Worm (Caenorhabditis elegans) whole organism, dauer: Measurements from ENCODE around the gene kel-1.

Source experiments
- unc-62 ChIP-seq: sonication (generic microtip); optimal IDR thresholded peaks from 2 replicates; lab custom pipeline; 2017; ENCODE audit warnings: missing biosample characterization, missing genetic modification reagents, missing genetic modification characterization

The kel-1 gene

DNA sequence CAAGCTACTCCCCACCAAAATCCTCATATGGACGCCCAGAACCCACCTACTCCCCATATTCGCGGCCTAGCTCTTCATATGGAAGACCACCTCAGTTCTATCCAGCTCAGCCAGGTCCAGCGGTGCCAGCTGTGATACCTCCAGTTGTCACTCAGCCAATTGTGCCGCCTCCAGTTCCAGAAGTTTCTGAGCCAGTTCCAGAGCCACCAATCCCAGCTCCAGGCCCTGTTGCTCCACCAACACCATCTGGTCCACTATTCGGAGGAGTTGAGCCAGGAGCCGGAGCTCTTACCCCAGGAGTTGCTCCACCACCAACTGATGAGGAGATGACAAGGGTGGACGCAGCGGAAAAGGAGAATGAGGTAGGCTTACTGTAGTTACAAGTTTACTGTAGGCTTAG lies 32.9 kb downstream of the kel-1 start:
- no peak for TF ChIP-seq unc-62 (GFP tag; lab: Kevin White, UChicago)

DNA sequence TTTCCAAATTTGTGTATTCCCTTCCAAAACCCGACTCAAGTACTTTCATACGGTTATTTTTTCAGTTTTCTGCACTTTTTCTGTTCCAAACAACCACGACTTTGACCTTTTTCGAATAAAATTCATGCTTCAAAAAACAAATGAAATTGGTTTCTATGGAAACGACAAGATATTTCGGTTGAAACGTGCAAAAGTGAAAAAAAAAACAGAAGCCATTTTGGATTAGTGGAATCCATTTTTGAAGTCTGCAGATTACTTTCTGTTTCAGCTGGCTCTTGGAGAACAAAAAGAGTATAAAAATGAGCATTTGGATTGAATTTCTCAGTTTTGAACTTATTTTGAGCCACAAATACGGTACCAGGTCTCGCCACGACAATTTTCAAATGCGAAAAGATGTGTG lies 33.4 kb downstream of the kel-1 start:
- no peak for TF ChIP-seq unc-62 (GFP tag; lab: Kevin White, UChicago)

DNA sequence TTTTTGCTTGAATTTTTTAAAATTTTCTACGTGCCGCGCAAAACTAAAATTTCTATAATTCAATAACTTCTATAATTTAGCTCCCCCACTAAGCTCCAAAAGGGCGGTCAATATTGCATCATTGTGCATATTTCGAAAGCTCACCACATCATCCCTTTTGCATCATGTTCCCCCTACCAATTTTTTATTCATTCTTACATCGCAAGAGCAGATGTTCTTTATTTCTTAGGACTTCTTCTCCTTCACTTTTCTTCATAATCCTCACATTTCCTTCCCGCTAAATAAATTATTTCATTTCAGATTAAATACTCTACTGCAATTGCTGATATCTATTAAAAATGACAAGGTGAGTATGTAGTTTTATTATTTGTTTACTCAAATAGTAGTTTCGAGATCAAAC lies 35.2 kb downstream of the kel-1 start, which contains the start of gene ldh-1:
Gene ldh-1 (plus strand): TSS at position 301 of the 400 bp plus-strand sequence.
- TF ChIP-seq unc-62 (GFP tag; lab: Kevin White, UChicago): no peak

DNA sequence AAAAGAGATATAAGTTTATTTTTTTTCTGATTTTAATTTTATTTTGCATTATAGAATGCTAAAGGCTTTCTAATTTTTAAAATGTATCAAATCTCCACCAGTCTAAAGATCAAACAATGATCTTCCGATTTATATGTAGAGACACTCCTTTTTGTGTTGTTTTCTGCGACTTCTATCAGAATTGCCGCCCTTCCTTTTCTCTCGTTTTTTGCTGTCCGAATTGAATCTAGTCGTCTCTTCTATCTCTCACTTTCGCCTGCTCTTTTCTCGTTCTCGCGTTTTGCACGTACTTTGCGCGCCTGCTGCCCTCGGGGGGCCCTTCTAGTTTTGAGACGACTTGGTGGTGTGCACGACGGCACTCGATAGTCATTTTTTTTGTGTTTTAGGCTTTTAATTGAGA lies 35.6 kb downstream of the kel-1 start:
- TF ChIP-seq unc-62 (GFP tag; lab: Kevin White, UChicago): no peak

DNA sequence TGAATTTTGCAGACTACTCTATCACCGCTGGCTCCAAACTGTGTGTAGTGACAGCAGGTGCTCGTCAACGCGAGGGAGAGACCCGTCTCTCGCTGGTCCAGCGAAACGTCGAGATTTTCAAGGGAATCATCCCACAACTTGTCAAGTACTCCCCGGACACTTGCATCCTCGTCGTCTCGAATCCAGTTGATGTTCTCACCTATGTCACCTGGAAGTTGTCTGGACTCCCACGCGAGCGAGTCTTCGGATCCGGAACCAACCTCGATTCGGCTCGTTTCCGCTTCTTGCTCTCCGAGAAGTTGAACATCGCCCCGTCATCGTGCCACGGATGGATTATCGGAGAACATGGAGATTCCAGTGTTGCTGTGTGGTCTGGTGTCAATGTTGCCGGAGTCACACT lies 36.9 kb downstream of the kel-1 start:
- TF ChIP-seq unc-62 (GFP tag; lab: Kevin White, UChicago): no peak

DNA sequence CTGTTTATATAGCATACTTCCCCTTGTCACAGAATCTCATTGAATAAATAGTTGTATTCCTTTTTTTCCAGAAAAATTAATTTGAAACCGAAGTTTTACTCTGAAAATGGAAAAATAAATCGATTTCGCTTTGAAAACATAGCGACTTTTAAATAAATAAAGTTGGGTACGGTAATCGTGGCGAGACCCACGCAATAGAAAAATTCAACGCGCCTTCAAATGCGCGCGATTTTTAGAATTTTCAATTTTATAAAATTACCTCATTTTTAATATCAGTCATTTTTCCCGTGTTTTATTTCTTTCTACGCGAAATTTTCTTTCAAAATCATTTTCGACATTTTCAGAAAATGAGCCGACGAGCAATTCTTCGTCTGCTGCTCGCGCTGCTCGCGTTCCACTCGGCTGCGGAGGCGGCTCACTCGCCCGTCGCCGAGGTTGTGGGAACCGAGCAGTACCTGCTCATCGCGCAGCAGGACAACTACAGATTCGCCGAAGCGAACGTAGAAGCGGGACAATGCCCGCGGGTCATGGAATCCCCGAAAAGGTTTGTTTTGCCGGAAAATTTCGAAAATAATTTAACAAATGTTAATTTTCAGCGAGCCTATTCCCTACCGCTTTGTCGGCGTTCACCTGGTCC lies 37.8 kb downstream of the kel-1 start, which contains the start of gene F13D12.5:
Gene F13D12.5 (plus strand): TSS at position 345 of the 637 bp plus-strand sequence.
- TF ChIP-seq unc-62 (GFP tag; lab: Kevin White, UChicago): no peak

DNA sequence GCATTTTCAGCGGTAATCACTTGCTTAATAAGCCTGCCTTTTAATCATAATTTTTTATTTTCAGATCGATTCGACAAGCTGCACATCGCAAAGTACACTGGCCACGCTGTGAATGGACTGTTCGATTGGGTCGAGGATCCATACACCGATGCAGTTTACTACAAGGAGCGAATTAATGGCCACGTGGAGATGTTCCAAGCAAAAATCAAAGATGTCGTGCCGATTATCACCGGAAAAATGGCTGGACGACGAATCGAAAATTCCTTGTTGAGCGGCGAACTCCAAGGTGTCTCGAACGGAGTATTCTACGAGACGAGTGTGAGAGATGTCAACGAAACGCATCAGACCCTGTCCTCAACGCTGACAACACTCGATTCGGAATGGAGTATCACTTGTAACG lies 38.7 kb downstream of the kel-1 start:
- no peak for TF ChIP-seq unc-62 (GFP tag; lab: Kevin White, UChicago)

DNA sequence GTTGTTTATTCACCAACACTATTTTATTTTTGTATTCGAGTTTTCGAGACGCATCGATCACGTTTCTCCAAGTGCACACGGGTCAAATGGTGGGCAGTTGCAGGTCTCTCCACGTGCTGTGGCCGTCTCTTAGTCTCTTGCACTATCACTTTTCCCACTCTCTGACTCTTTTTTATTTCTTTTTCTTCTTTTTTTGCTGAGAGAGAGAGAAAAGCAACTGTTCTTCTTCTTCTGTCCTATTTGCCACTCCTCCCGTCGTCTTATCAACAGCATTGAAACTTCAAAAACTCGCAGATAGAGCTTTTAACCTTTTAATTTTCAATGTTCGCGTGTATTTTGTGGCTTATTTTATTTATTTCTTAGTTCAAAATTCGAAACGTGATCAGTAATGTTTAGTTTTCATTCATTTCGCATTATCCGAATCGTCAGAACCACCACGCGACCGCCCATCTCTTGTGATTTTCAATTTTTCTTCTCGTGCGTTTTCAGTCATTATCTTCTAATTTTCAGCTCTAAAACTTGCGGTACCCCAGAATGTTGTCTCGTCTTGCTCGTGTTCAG lies 39.9 kb downstream of the kel-1 start, which contains the start of gene alh-8:
Gene alh-8 (plus strand): TSS at position 511 of the 561 bp plus-strand sequence.
- no peak for TF ChIP-seq unc-62 (GFP tag; lab: Kevin White, UChicago)

DNA sequence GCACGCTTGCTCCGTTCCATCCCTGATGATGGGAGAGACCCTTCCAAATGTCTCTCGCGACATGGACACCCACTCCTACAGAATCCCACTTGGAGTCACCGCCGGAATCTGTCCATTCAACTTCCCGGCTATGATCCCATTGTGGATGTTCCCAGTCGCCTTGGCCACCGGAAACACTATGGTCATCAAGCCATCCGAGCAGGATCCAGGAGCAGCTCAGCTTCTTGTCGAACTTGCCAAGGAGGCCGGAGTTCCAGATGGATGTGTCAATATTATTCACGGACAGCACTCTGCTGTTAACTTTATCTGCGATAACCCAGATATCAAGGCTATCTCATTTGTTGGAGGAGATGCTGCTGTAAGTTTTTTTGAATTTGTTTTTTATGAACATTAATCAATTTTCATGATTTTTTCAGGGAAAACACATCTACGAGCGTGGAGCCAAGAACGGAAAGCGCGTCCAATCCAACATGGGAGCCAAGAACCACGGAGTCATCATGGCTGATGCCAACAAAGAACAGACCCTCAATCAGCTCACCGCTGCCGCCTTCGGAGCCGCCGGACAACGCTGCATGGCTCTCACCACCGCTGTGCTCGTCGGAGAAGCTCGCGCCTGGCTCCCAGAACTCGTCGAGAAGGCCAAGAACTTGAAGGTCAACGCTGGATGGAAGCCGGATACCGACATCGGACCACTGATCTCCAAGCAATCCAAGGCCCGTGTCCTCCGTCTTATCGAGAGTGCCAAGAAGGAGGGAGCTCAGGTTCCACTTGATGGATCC lies 41.2 kb downstream of the kel-1 start:
- TF ChIP-seq unc-62 (GFP tag; lab: Kevin White, UChicago): no peak

DNA sequence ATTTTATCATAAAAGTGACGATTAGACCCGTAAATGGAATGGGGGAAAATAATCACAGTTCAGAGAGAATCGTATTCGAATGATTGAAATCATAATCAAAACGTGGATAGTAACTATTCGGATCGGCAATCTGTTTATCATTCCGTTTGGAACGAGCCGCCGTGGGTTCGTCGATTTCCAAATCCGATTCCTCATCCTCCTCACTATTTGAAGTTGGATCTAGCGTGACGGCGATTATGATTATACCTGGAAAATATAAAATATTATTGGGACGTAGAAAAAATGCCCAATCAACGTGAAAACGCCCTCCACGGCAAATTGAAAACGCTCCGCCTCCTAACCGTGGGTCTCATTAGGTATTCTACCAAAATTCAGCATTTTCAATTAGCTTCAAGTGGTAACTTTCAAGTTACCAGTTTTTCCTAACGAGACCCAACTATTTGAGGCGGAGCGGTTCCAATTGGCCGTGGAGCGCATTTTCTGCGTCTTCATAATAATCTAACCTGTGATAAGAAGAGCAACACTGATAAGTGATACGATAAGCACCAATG lies 42.5 kb downstream of the kel-1 start:
- TF ChIP-seq unc-62 (GFP tag; lab: Kevin White, UChicago): no peak

DNA sequence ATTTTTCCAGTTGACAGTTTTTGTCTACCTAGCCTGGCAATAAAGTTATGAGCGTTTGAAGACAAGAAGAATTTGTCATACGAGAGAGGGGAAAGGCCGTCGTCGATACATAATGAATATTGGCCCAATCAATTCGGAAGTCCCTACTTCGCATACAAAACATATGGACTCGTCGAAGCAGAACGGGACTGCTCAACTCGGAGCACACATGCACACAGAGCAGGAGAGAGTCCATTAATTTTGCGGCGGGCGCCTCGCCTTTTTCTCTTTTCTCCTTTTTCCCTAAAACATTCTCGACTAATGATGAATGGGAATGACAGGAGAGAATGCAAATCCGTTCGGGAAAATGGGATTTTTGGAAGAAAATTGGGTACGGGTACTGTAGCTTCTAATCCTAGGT lies 43.8 kb downstream of the kel-1 start, which contains the start of gene F13D12.8:
Gene F13D12.8 (minus strand): TSS at position 82 of the 400 bp plus-strand sequence.
- no peak for TF ChIP-seq unc-62 (GFP tag; lab: Kevin White, UChicago)

DNA sequence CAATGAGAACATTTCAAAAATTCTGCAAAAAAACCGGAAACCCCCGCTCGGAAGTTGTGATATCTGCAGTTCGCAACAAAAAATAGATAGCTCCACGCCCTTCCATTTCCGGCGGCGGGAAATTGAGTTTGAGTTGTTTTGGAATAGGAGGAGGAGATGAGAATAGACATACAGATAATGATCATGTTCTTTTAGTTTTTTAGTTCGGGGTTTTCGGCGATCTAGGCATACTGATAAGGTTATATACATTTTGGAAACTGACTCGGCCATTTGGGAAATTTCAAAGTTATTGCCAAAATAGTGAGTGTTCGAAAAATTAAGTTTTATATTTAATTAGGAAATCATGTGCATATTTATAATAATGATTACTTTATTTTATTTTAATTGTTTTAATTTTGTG lies 45.1 kb downstream of the kel-1 start:
- TF ChIP-seq unc-62 (GFP tag; lab: Kevin White, UChicago): no peak

DNA sequence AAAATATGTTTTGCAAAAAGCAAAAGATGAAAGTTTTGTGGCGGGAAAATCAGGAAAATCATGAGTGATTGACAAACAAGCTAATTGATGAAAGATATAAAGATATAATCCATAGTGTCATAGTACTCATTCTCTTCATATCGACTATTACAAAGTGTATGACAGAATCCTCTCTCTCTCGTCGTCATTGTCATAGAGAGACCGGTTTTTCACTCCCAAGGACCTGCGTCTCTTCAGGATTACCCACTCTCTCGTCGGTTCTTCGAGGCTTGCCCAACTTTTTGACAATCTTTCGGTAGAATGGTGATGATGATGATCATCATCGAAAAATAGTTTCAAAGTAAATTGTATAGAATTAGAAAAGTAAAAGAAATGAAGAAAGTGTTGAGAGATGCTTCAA lies 48.6 kb downstream of the kel-1 start:
- TF ChIP-seq unc-62 (GFP tag; lab: Kevin White, UChicago): no peak

DNA sequence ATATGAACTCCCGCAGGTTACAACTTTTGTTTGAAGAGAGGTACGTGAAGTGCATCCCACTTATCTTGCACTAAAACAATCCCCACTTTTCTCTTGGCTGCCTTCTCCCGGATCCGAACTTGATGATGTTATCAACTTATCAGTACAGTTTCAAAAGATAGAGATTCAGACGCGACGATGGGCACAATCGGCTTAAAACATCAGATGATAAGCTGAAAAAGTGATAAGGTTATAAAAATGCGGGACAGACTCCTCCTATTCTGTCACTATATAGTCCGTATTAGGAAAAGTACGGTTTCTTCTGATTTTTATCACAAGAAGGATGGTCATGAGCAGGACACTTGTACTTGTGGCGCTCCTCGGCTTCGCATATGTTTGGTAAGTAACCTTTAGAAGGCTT lies 50.5 kb downstream of the kel-1 start, which contains the start of gene ctsa-1.2:
Gene ctsa-1.2 (plus strand): TSS at position 160 of the 400 bp plus-strand sequence.
- no peak for TF ChIP-seq unc-62 (GFP tag; lab: Kevin White, UChicago)

DNA sequence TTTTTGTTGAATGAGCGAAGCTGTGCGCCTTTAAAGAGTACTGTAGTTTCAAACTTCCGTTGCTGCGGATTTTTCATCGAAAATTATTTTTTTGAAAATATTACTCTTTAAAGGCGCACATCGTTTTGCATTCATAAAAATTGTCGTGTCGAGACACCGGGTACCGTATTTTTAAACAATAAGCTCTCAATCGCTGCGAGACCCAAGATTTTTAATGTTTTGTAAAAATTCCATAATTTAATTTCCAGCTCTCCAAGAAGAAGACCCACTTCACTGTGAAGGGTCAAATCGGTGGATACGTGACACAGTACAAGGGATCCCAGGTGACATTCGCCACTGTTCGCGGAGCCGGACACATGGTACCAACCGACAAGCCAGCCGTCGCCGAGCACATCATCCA lies 53.6 kb downstream of the kel-1 start:
- no peak for TF ChIP-seq unc-62 (GFP tag; lab: Kevin White, UChicago)
